Fruit fly (Drosophila melanogaster) whole organism, prepupa: ENCODE data around the gene Pat1.

Experiments used
- Blimp-1 ChIP-seq: fragments of 200-800 bp; sonication (Bioruptor generic); optimal IDR thresholded peaks from 3 replicates; lab custom pipeline; 2017; ENCODE audit warnings: missing biosample characterization, missing genetic modification characterization, mild to moderate bottlenecking, moderate library complexity, missing genetic modification reagents
- CG10631 ChIP-seq: fragments of 200-800 bp; sonication (Bioruptor generic); optimal IDR thresholded peaks from 2 replicates; lab custom pipeline; 2016; ENCODE audit warnings: missing biosample characterization, missing genetic modification characterization
- CG10669 ChIP-seq: fragments of 200-800 bp; sonication (Bioruptor generic); optimal IDR thresholded peaks from 3 replicates; lab custom pipeline; 2018; ENCODE audit warnings: missing biosample characterization, mild to moderate bottlenecking, missing genetic modification characterization, moderate library complexity
- CG11294 ChIP-seq: fragments of 200-800 bp; sonication (Bioruptor generic); IDR thresholded peaks from 2 replicates; pipeline ENCODE4 v1.3.6; 2022; ENCODE audit warnings: missing biosample characterization, missing genetic modification characterization
- CG11762 ChIP-seq: fragments of 200-800 bp; sonication (Bioruptor generic); optimal IDR thresholded peaks from 3 replicates; lab custom pipeline; 2016; ENCODE audit warnings: missing biosample characterization, missing genetic modification characterization; ENCODE audit not compliant: insufficient read depth
- CG11902 ChIP-seq: fragments of 200-800 bp; sonication (Bioruptor generic); optimal IDR thresholded peaks from 3 replicates; lab custom pipeline; 2016; ENCODE audit warnings: missing biosample characterization, missing genetic modification characterization
- CG15336 ChIP-seq: fragments of 200-800 bp; sonication (Bioruptor generic); IDR thresholded peaks from 2 replicates; pipeline ENCODE4 v1.3.6; 2022; ENCODE audit warnings: missing biosample characterization, missing genetic modification characterization
- CG1621 ChIP-seq: fragments of 200-800 bp; sonication (Bioruptor generic); optimal IDR thresholded peaks from 3 replicates; lab custom pipeline; 2018; ENCODE audit warnings: missing biosample characterization, mild to moderate bottlenecking, missing genetic modification characterization
- CG16779 ChIP-seq: fragments of 200-800 bp; sonication (Bioruptor generic); optimal IDR thresholded peaks from 3 replicates; lab custom pipeline; 2017; ENCODE audit warnings: missing biosample characterization, mild to moderate bottlenecking, missing genetic modification characterization
- CG3032 ChIP-seq: fragments of 200-800 bp; optimal IDR thresholded peaks from 2 replicates; lab custom pipeline; 2019; ENCODE audit warnings: missing biosample characterization, mild to moderate bottlenecking, missing genetic modification characterization, moderate library complexity
- CG31627 ChIP-seq: fragments of 200-800 bp; sonication (Bioruptor generic); optimal IDR thresholded peaks from 3 replicates; lab custom pipeline; 2016; ENCODE audit warnings: missing biosample characterization, missing genetic modification characterization
- CG32006 ChIP-seq: fragments of 200-800 bp; sonication (Bioruptor generic); optimal IDR thresholded peaks from 3 replicates; lab custom pipeline; 2017; ENCODE audit warnings: missing biosample characterization, mild to moderate bottlenecking, missing genetic modification characterization
- CG4318 ChIP-seq: fragments of 200-800 bp; sonication (Bioruptor generic); optimal IDR thresholded peaks from 3 replicates; lab custom pipeline; 2017; ENCODE audit warnings: missing biosample characterization, mild to moderate bottlenecking, missing genetic modification characterization
- CG6276 ChIP-seq: fragments of 200-800 bp; sonication (Bioruptor generic); optimal IDR thresholded peaks from 2 replicates; lab custom pipeline; 2017; ENCODE audit warnings: missing biosample characterization, mild to moderate bottlenecking, missing genetic modification characterization
- CG6792 ChIP-seq: fragments of 200-800 bp; sonication (Bioruptor generic); optimal IDR thresholded peaks from 3 replicates; lab custom pipeline; 2016; ENCODE audit warnings: missing biosample characterization, missing genetic modification characterization
- CG7368 ChIP-seq: fragments of 200-800 bp; sonication (Bioruptor generic); optimal IDR thresholded peaks from 3 replicates; lab custom pipeline; 2016; ENCODE audit warnings: missing biosample characterization, missing genetic modification characterization
- CG8119 ChIP-seq: fragments of 200-800 bp; sonication (Bioruptor generic); IDR thresholded peaks from 3 replicates; pipeline ENCODE4 v1.3.6; 2022; ENCODE audit warnings: missing biosample characterization, missing genetic modification characterization
- CG8632 ChIP-seq: fragments of 200-800 bp; sonication (Bioruptor generic); optimal IDR thresholded peaks from 3 replicates; lab custom pipeline; 2016; ENCODE audit warnings: missing biosample characterization, missing genetic modification characterization
- CG9139 ChIP-seq: fragments of 200-800 bp; sonication (Bioruptor generic); optimal IDR thresholded peaks from 3 replicates; lab custom pipeline; 2017; ENCODE audit warnings: missing biosample characterization, mild to moderate bottlenecking, missing genetic modification characterization
- Eip75B ChIP-seq: fragments of 200-800 bp; sonication (Bioruptor generic); optimal IDR thresholded peaks from 3 replicates; lab custom pipeline; 2016; ENCODE audit warnings: missing biosample characterization, missing genetic modification characterization
- Eip78C ChIP-seq: fragments of 200-800 bp; sonication (Bioruptor generic); peaks from one replicate; lab custom pipeline; 2016; ENCODE audit warnings: missing biosample characterization, missing genetic modification characterization
- Eip93F ChIP-seq: fragments of 200-800 bp; sonication (Bioruptor generic); optimal IDR thresholded peaks from 2 replicates; lab custom pipeline; 2016; ENCODE audit warnings: missing biosample characterization, mild to moderate bottlenecking, missing genetic modification characterization
- Ets21C ChIP-seq: fragments of 200-800 bp; sonication (Bioruptor generic); optimal IDR thresholded peaks from 3 replicates; lab custom pipeline; 2016; ENCODE audit warnings: missing biosample characterization, missing genetic modification characterization
- Ets96B ChIP-seq: fragments of 200-800 bp; optimal IDR thresholded peaks from 2 replicates; lab custom pipeline; 2019; ENCODE audit warnings: missing biosample characterization, mild to moderate bottlenecking, missing genetic modification characterization, moderate library complexity
- Gug ChIP-seq: fragments of 200-800 bp; sonication (Bioruptor generic); IDR thresholded peaks from 2 replicates; pipeline ENCODE4 v1.3.6; 2022; ENCODE audit warnings: missing biosample characterization, missing genetic modification characterization
- Hr38 ChIP-seq: sonication (Bioruptor generic); optimal IDR thresholded peaks from 2 replicates; lab custom pipeline; 2016; ENCODE audit warnings: missing biosample characterization, missing genetic modification characterization
- Hr39 ChIP-seq: fragments of 200-800 bp; sonication (Bioruptor generic); optimal IDR thresholded peaks from 2 replicates; lab custom pipeline; 2016; ENCODE audit warnings: missing biosample characterization, missing genetic modification characterization
- Hr4 ChIP-seq: fragments of 200-800 bp; sonication (Bioruptor generic); optimal IDR thresholded peaks from 3 replicates; lab custom pipeline; 2016; ENCODE audit warnings: missing biosample characterization, missing genetic modification characterization
- Met ChIP-seq: fragments of 200-800 bp; sonication (Bioruptor generic); optimal IDR thresholded peaks from 3 replicates; lab custom pipeline; 2016; ENCODE audit warnings: missing biosample characterization, missing genetic modification characterization
- OdsH ChIP-seq: fragments of 200-800 bp; sonication (Bioruptor generic); optimal IDR thresholded peaks from 3 replicates; lab custom pipeline; 2016; ENCODE audit warnings: missing biosample characterization, missing genetic modification characterization
- Smox ChIP-seq: fragments of 200-800 bp; sonication (Bioruptor generic); optimal IDR thresholded peaks from 3 replicates; lab custom pipeline; 2016; ENCODE audit warnings: missing biosample characterization, missing genetic modification characterization
- Sox102F ChIP-seq: fragments of 200-800 bp; sonication (Bioruptor generic); optimal IDR thresholded peaks from 2 replicates; lab custom pipeline; 2016; ENCODE audit warnings: missing biosample characterization, mild to moderate bottlenecking, missing genetic modification characterization
- Sox15 ChIP-seq: fragments of 200-800 bp; sonication (Bioruptor generic); optimal IDR thresholded peaks from 3 replicates; lab custom pipeline; 2016; ENCODE audit warnings: missing biosample characterization, missing genetic modification characterization
- achi ChIP-seq: fragments of 200-800 bp; sonication (Bioruptor generic); optimal IDR thresholded peaks from 3 replicates; lab custom pipeline; 2016; ENCODE audit warnings: missing biosample characterization, missing genetic modification characterization
- acj6 ChIP-seq: fragments of 200-800 bp; sonication (Bioruptor generic); optimal IDR thresholded peaks from 3 replicates; lab custom pipeline; 2016; ENCODE audit warnings: missing biosample characterization, missing genetic modification characterization
- cyc ChIP-seq: fragments of 200-800 bp; sonication (Bioruptor generic); optimal IDR thresholded peaks from 3 replicates; lab custom pipeline; 2016; ENCODE audit warnings: missing biosample characterization, missing genetic modification characterization
- dsx ChIP-seq: fragments of 200-800 bp; optimal IDR thresholded peaks from 3 replicates; lab custom pipeline; 2019; ENCODE audit warnings: missing biosample characterization, mild to moderate bottlenecking, missing genetic modification characterization, moderate library complexity; ENCODE audit not compliant: poor library complexity, severe bottlenecking
- eg ChIP-seq: fragments of 200-800 bp; sonication (Bioruptor generic); IDR thresholded peaks from 3 replicates; pipeline ENCODE4 v1.3.6; 2022; ENCODE audit warnings: missing biosample characterization, missing genetic modification characterization
- esn ChIP-seq: fragments of 200-800 bp; sonication (Bioruptor generic); optimal IDR thresholded peaks from 2 replicates; lab custom pipeline; 2016; ENCODE audit warnings: missing biosample characterization, mild to moderate bottlenecking, missing genetic modification characterization, moderate library complexity
- fd59A ChIP-seq: fragments of 200-800 bp; sonication (Bioruptor generic); optimal IDR thresholded peaks from 2 replicates; lab custom pipeline; 2017; ENCODE audit warnings: missing biosample characterization, mild to moderate bottlenecking, missing genetic modification characterization, missing genetic modification reagents
- fd85E ChIP-seq: fragments of 200-800 bp; sonication (Bioruptor generic); optimal IDR thresholded peaks from 3 replicates; lab custom pipeline; 2016; ENCODE audit warnings: missing biosample characterization, missing genetic modification characterization
- fkh ChIP-seq: fragments of 200-800 bp; sonication (Bioruptor generic); optimal IDR thresholded peaks from 3 replicates; lab custom pipeline; 2017; ENCODE audit warnings: missing biosample characterization, mild to moderate bottlenecking, missing genetic modification characterization, moderate library complexity
- net ChIP-seq: fragments of 200-800 bp; sonication (Bioruptor generic); optimal IDR thresholded peaks from 3 replicates; lab custom pipeline; 2016; ENCODE audit warnings: missing biosample characterization, missing genetic modification characterization
- salr ChIP-seq, 2 experiments: fragments of 200-800 bp; sonication (Bioruptor generic); optimal IDR thresholded peaks; 3 replicates each; lab custom pipeline; 2016 to 2018; ENCODE audit warnings: missing biosample characterization in 2 of 2, missing genetic modification characterization in 2 of 2, mild to moderate bottlenecking in 1 of 2
- spab ChIP-seq: fragments of 200-800 bp; sonication (Bioruptor generic); optimal IDR thresholded peaks from 2 replicates; lab custom pipeline; 2017; ENCODE audit warnings: missing biosample characterization, mild to moderate bottlenecking, missing genetic modification characterization, missing genetic modification reagents
- ss ChIP-seq, 2 experiments: fragments of 200-800 bp; sonication (Bioruptor generic); optimal IDR thresholded peaks; 2 replicates in 1 of 2; 3 replicates in 1 of 2; lab custom pipeline; 2017 to 2018; ENCODE audit warnings: mild to moderate bottlenecking in 2 of 2, missing biosample characterization in 2 of 2, missing genetic modification characterization in 2 of 2, moderate library complexity in 1 of 2
- topi ChIP-seq: fragments of 200-800 bp; sonication (Bioruptor generic); optimal IDR thresholded peaks from 3 replicates; lab custom pipeline; 2016; ENCODE audit warnings: missing biosample characterization, missing genetic modification characterization
- vri ChIP-seq: fragments of 200-800 bp; sonication (Bioruptor generic); optimal IDR thresholded peaks from 3 replicates; lab custom pipeline; 2016; ENCODE audit warnings: missing biosample characterization, mild to moderate bottlenecking, missing genetic modification characterization

Pat1 gene

DNA sequence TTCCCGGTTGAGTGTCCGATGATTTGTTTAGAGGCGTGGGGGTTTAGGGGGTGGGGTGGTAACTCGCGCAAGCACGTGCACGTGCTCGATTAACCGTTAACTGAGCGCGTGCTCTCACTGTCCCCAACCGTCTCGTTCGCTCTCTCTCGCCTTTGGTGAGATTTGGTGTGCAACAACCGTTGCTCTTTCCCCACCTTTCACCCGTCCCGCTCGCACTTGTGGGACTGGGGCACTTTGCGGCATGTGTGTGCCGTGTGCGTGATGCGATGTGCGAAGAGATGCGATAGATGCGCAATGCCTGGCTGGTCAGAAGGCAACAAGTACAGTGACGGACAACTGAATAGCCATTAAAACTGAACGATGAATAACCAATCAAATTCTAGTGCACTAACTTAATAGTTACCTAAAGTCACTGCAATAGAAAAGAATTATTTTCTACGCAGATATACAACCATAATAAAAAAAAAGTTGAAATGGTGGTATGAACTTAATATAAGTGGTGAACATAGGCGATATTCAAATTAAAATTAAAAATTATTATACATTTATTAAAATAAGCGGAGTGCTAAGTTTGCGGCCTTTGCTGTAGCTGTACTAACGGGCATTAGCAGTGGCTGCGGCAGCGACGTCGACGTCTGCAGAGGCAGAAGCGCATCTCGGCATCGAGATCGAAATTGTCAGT lies 19.2 kb upstream of the Pat1 start (continued):
- TF ChIP-seq dsx, result peak; percentile 78
- TF ChIP-seq CG1621 (tag; lab: Kevin White, UChicago), result peak; percentile 45
- peak; percentile 60 for TF ChIP-seq Blimp-1 (GFP tag; lab: Kevin White, UChicago)
- peak; percentile 56 for TF ChIP-seq fd59A
- peak; percentile 71 for TF ChIP-seq spab (GFP tag; lab: Kevin White, UChicago)
- TF ChIP-seq Smox (GFP tag; lab: Kevin White, UChicago), result peak; percentile 64
- peak; percentile 97 for TF ChIP-seq CG32006 (GFP tag; lab: Kevin White, UChicago)
- TF ChIP-seq CG11762, result peak; percentile 70
- TF ChIP-seq, all 60 proteins: peak for 57

DNA sequence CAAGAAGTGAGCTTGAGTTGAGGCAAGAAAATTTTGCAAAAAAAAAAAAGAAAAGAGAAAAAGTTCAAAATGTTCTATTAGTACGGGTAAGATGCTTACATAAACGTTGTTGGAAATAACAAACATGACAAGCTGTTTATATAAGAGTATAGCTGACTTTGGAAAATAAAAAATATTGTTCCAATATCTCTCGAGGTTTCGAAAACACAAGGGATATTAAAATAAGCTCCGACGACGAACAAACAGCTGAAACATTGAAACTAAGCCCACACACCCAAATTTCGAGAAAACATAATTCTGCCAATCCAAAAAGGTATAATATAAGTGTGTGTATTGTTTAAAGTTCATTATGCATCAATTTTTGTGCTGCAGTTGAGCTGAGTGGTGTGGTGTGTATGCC lies 16.8 kb upstream of the Pat1 start:
- TF ChIP-seq CG15336 (peak; percentile 58), CG6792 (GFP tag; lab: Kevin White, UChicago) (peak; percentile 59), CG8119 (GFP tag; lab: Robert Waterston, UW) (peak; percentile 53; the same call in 2 of the 3 replicates), fd85E (GFP tag; lab: Kevin White, UChicago) (no peak), Sox102F (GFP tag; lab: Kevin White, UChicago) (peak; percentile 33), Eip75B (GFP tag; lab: Kevin White, UChicago) (peak; percentile 24), CG11902 (GFP tag; lab: Kevin White, UChicago) (no peak), CG11294 (GFP tag; lab: Robert Waterston, UW) (no peak), topi (peak; percentile 58), Eip78C (GFP tag; lab: Kevin White, UChicago) (peak; percentile 87), CG6276 (GFP tag; lab: Kevin White, UChicago) (peak; percentile 41), achi (peak; percentile 8), esn (GFP tag; lab: Kevin White, UChicago) (peak; percentile 58), Sox15 (GFP tag; lab: Kevin White, UChicago) (peak; percentile 38), net (GFP tag; lab: Kevin White, UChicago) (peak; percentile 32), Ets21C (peak; percentile 19), vri (GFP tag; lab: Kevin White, UChicago) (peak; percentile 2), CG9139 (no peak), salr (GFP tag; optimal IDR thresholded peaks at IDR 0.05; lab: Kevin White, UChicago) (peak in 1 of 2 experiments; percentile 45), CG7368 (peak; percentile 13), OdsH (GFP tag; lab: Kevin White, UChicago) (peak; percentile 18), CG16779 (no peak), Eip93F (GFP tag; lab: Kevin White, UChicago) (no peak), Gug (GFP tag; lab: Robert Waterston, UW) (no peak), Met (peak; percentile 56), spab (GFP tag; lab: Kevin White, UChicago) (peak; percentile 6), fkh (GFP tag; lab: Kevin White, UChicago) (no peak), dsx (no peak), CG31627 (GFP tag; lab: Kevin White, UChicago) (peak; percentile 46), Hr4 (GFP tag; lab: Kevin White, UChicago) (peak; percentile 19), Hr38 (GFP tag; lab: Kevin White, UChicago) (no peak), CG8632 (GFP tag; lab: Kevin White, UChicago) (peak; percentile 33), Smox (GFP tag; lab: Kevin White, UChicago) (peak; percentile 60), acj6 (GFP tag; lab: Kevin White, UChicago) (peak; percentile 48), CG10669 (peak; percentile 3), CG32006 (GFP tag; lab: Kevin White, UChicago) (peak; percentile 63), Hr39 (GFP tag; lab: Kevin White, UChicago) (peak; percentile 20), CG10631 (peak; percentile 29), CG4318 (GFP tag; lab: Kevin White, UChicago) (peak; percentile 38), eg (GFP tag; lab: Robert Waterston, UW) (no peak; the same call in 2 of the 3 replicates), cyc (GFP tag; lab: Kevin White, UChicago) (peak; percentile 35), CG3032 (tag; lab: Kevin White, UChicago) (no peak), ss (GFP tag; optimal IDR thresholded peaks at IDR 0.05; lab: Kevin White, UChicago) (peak in 1 of 2 experiments; percentile 11), Ets96B (tag; lab: Kevin White, UChicago) (no peak)
